Worm (Caenorhabditis elegans) whole organism, midembryonic: ENCODE results near the gene F17C11.13.

Experiments
- T22C8.4 ChIP-seq: fragments of 200-800 bp; sonication (Bioruptor generic); IDR thresholded peaks from 2 replicates; pipeline ENCODE4 v1.3.6; 2022; ENCODE audit warnings: missing genetic modification characterization, missing compliant biosample characterization
- cog-1 ChIP-seq: sonication (generic microtip); optimal IDR thresholded peaks from 2 replicates; lab custom pipeline; 2016; ENCODE audit warnings: missing genetic modification characterization, missing compliant biosample characterization
- flt-1 ChIP-seq: fragments of 200-800 bp; sonication (Bioruptor generic); IDR thresholded peaks from 2 replicates; pipeline ENCODE4 v1.3.6; 2022; ENCODE audit warnings: missing genetic modification characterization, missing compliant biosample characterization
- klf-2 ChIP-seq: fragments of 200-800 bp; sonication (Bioruptor generic); conservative IDR thresholded peaks from 2 replicates; pipeline ENCODE4 v1.3.6; 2022; ENCODE audit warnings: missing genetic modification reagents, missing genetic modification characterization, missing compliant biosample characterization
- med-1 ChIP-seq: sonication (generic microtip); optimal IDR thresholded peaks from 2 replicates; lab custom pipeline; 2017; ENCODE audit warnings: missing genetic modification characterization, mild to moderate bottlenecking, missing compliant biosample characterization, antibody characterized with exemption, missing genetic modification reagents; ENCODE audit not compliant: insufficient read depth
- ref-1 ChIP-seq: fragments of 200-800 bp; sonication (Bioruptor generic); conservative IDR thresholded peaks from 2 replicates; pipeline ENCODE4 v1.3.6; 2022; ENCODE audit warnings: missing genetic modification reagents, missing genetic modification characterization, missing compliant biosample characterization
- tab-1 ChIP-seq: fragments of 200-800 bp; sonication (Bioruptor generic); IDR thresholded peaks from 2 replicates; pipeline ENCODE4 v1.3.6; 2022; ENCODE audit warnings: missing genetic modification characterization, missing compliant biosample characterization
- ztf-23 ChIP-seq: fragments of 200-800 bp; sonication (Bioruptor generic); IDR thresholded peaks from 2 replicates; pipeline ENCODE4 v1.3.6; 2022; ENCODE audit warnings: missing genetic modification reagents, missing genetic modification characterization, missing compliant biosample characterization
- ztf-29 ChIP-seq: fragments of 200-800 bp; sonication (Bioruptor generic); IDR thresholded peaks from 2 replicates; pipeline ENCODE4 v1.3.6; 2022; ENCODE audit warnings: missing genetic modification reagents, missing genetic modification characterization, missing compliant biosample characterization

F17C11.13 gene

ce11 chrV:10942161-10942560 is 13.6 kb upstream of the F17C11.13 start, which contains the start of gene zip-9:
zip-9 (plus strand) TSS chrV:10942461.
- TF ChIP-seq ref-1 (GFP tag; lab: Robert Waterston, UW) (no peak), ztf-29 (GFP tag; lab: Robert Waterston, UW) (no peak), cog-1 (tag; lab: Kevin White, UChicago) (no peak), med-1 (GFP tag; lab: Kevin White, UChicago) (no peak), flt-1 (GFP tag; lab: Robert Waterston, UW) (no peak), ztf-23 (GFP tag; lab: Robert Waterston, UW) (no peak), T22C8.4 (no peak), klf-2 (GFP tag; lab: Robert Waterston, UW) (no peak), tab-1 (no peak)

- TF ChIP-seq T22C8.4 (no peak), ztf-29 (GFP tag; lab: Robert Waterston, UW) (no peak)
Measured at ce11 chrV:10944903-10945302, 10.8 kb upstream of the F17C11.13 start.

- TF ChIP-seq ztf-29 (GFP tag; lab: Robert Waterston, UW) (no peak), cog-1 (tag; lab: Kevin White, UChicago) (no peak), tab-1 (no peak), flt-1 (GFP tag; lab: Robert Waterston, UW) (no peak), med-1 (GFP tag; lab: Kevin White, UChicago) (no peak), T22C8.4 (no peak), ztf-23 (GFP tag; lab: Robert Waterston, UW) (no peak), ref-1 (GFP tag; lab: Robert Waterston, UW) (no peak), klf-2 (GFP tag; lab: Robert Waterston, UW) (no peak)
Measured at ce11 chrV:10947210-10947609, 8.5 kb upstream of the F17C11.13 start.

- no peak for TF ChIP-seq ref-1 (GFP tag; lab: Robert Waterston, UW)
- TF ChIP-seq flt-1 (GFP tag; lab: Robert Waterston, UW): no peak
- TF ChIP-seq tab-1: no peak
- no peak for TF ChIP-seq klf-2 (GFP tag; lab: Robert Waterston, UW)
- no peak for TF ChIP-seq cog-1 (tag; lab: Kevin White, UChicago)
- TF ChIP-seq ztf-23 (GFP tag; lab: Robert Waterston, UW): no peak
- no peak for TF ChIP-seq T22C8.4
- no peak for TF ChIP-seq med-1 (GFP tag; lab: Kevin White, UChicago)
- TF ChIP-seq ztf-29 (GFP tag; lab: Robert Waterston, UW): no peak
Measured at ce11 chrV:10947930-10948329, 7.8 kb upstream of the F17C11.13 start, which contains the start of gene F17C11.2. F17C11.2 (plus strand) TSS chrV:10948230.

ce11 chrV:10949511-10949910 is 6.2 kb upstream of the F17C11.13 start, which contains the start of gene col-153:
col-153 (plus strand) TSS chrV:10949811.
- TF ChIP-seq tab-1 (no peak), T22C8.4 (no peak), cog-1 (tag; lab: Kevin White, UChicago) (no peak), ztf-29 (GFP tag; lab: Robert Waterston, UW) (no peak), flt-1 (GFP tag; lab: Robert Waterston, UW) (no peak), med-1 (GFP tag; lab: Kevin White, UChicago) (no peak), ztf-23 (GFP tag; lab: Robert Waterston, UW) (no peak), ref-1 (GFP tag; lab: Robert Waterston, UW) (no peak), klf-2 (GFP tag; lab: Robert Waterston, UW) (no peak)

- TF ChIP-seq ztf-23 (GFP tag; lab: Robert Waterston, UW): peak; percentile 34; the same call in 1 of the 2 replicates
- TF ChIP-seq flt-1 (GFP tag; lab: Robert Waterston, UW): no peak
Measured at ce11 chrV:10951655-10952278, 4.0 kb upstream of the F17C11.13 start, which contains the start of gene F17C11.4. F17C11.4 (plus strand) TSS chrV:10951860.

- TF ChIP-seq ref-1 (GFP tag; lab: Robert Waterston, UW) (no peak), ztf-23 (GFP tag; lab: Robert Waterston, UW) (no peak), T22C8.4 (no peak), flt-1 (GFP tag; lab: Robert Waterston, UW) (no peak), cog-1 (tag; lab: Kevin White, UChicago) (no peak), med-1 (GFP tag; lab: Kevin White, UChicago) (no peak), klf-2 (GFP tag; lab: Robert Waterston, UW) (no peak), tab-1 (no peak), ztf-29 (GFP tag; lab: Robert Waterston, UW) (no peak)
Measured at ce11 chrV:10953471-10954155, 2.1 kb upstream of the F17C11.13 start.

ce11 chrV:10954334-10954733 is 1.4 kb upstream of the F17C11.13 start, which contains the start of gene clec-221:
clec-221 (minus strand) TSS chrV:10954434.
- TF ChIP-seq klf-2 (GFP tag; lab: Robert Waterston, UW): no peak
- TF ChIP-seq ref-1 (GFP tag; lab: Robert Waterston, UW): no peak
- no peak for TF ChIP-seq ztf-29 (GFP tag; lab: Robert Waterston, UW)
- no peak for TF ChIP-seq T22C8.4
- no peak for TF ChIP-seq cog-1 (tag; lab: Kevin White, UChicago)
- no peak for TF ChIP-seq flt-1 (GFP tag; lab: Robert Waterston, UW)

- no peak for TF ChIP-seq ref-1 (GFP tag; lab: Robert Waterston, UW)
- TF ChIP-seq klf-2 (GFP tag; lab: Robert Waterston, UW): no peak
- TF ChIP-seq med-1 (GFP tag; lab: Kevin White, UChicago): no peak
- no peak for TF ChIP-seq flt-1 (GFP tag; lab: Robert Waterston, UW)
- no peak for TF ChIP-seq tab-1
- TF ChIP-seq cog-1 (tag; lab: Kevin White, UChicago): no peak
- TF ChIP-seq ztf-23 (GFP tag; lab: Robert Waterston, UW): no peak
- TF ChIP-seq ztf-29 (GFP tag; lab: Robert Waterston, UW): no peak
- TF ChIP-seq T22C8.4: no peak
Measured at ce11 chrV:10954832-10955231, 891 bp upstream of the F17C11.13 start, which contains the start of gene F17C11.6. F17C11.6 (plus strand) TSS chrV:10955121.
